Worm (Caenorhabditis elegans) whole organism, late embryonic: ENCODE measurements around the gene flp-9.

Source experiments
- C08G9.2 ChIP-seq: sonication (generic microtip); optimal IDR thresholded peaks from 2 replicates; lab custom pipeline; 2016; ENCODE audit warnings: mild to moderate bottlenecking, missing genetic modification characterization, moderate library complexity, missing compliant biosample characterization
- Y22D7AL.16 ChIP-seq: sonication (generic microtip); optimal IDR thresholded peaks from 2 replicates; lab custom pipeline; 2016; ENCODE audit warnings: missing genetic modification characterization, missing compliant biosample characterization
- ama-1 ChIP-seq: fragments of 150-350 bp; optimal IDR thresholded peaks from 2 replicates; lab custom pipeline; 2014
- ceh-18 ChIP-seq: sonication (generic microtip); optimal IDR thresholded peaks from 2 replicates; lab custom pipeline; 2016; ENCODE audit warnings: missing genetic modification characterization, missing compliant biosample characterization
- ceh-19 ChIP-seq: fragments of 200-800 bp; sonication (Bioruptor generic); optimal IDR thresholded peaks from 2 replicates; lab custom pipeline; 2018; ENCODE audit warnings: mild to moderate bottlenecking, missing genetic modification characterization, missing compliant biosample characterization
- ceh-30 ChIP-seq: fragments of 150-350 bp; optimal IDR thresholded peaks from 2 replicates; lab custom pipeline; 2014; ENCODE audit warnings: missing biosample characterization, missing genetic modification characterization
- ceh-31 ChIP-seq: sonication (generic microtip); optimal IDR thresholded peaks from 2 replicates; lab custom pipeline; 2016; ENCODE audit warnings: missing genetic modification characterization, missing compliant biosample characterization
- ceh-45 ChIP-seq: fragments of 200-800 bp; sonication (Bioruptor generic); IDR thresholded peaks from 2 replicates; pipeline ENCODE4 v1.3.6; 2022; ENCODE audit warnings: missing genetic modification reagents, missing genetic modification characterization, missing compliant biosample characterization
- ceh-48 ChIP-seq: sonication (generic microtip); optimal IDR thresholded peaks from 2 replicates; lab custom pipeline; 2016; ENCODE audit warnings: missing genetic modification characterization, inconsistent platforms, missing compliant biosample characterization
- che-1 ChIP-seq: sonication (generic microtip); optimal IDR thresholded peaks from 2 replicates; lab custom pipeline; 2016; ENCODE audit warnings: mild to moderate bottlenecking, missing genetic modification characterization, missing compliant biosample characterization
- dmd-4 ChIP-seq: sonication (generic microtip); optimal IDR thresholded peaks from 2 replicates; lab custom pipeline; 2016; ENCODE audit warnings: borderline replicate concordance, missing genetic modification characterization, missing compliant biosample characterization
- dve-1 ChIP-seq: sonication (generic microtip); optimal IDR thresholded peaks from 2 replicates; lab custom pipeline; 2017; ENCODE audit warnings: antibody characterized with exemption, mild to moderate bottlenecking, missing genetic modification characterization, missing compliant biosample characterization
- elt-4 ChIP-seq: sonication (generic microtip); optimal IDR thresholded peaks from 2 replicates; lab custom pipeline; 2016; ENCODE audit warnings: missing genetic modification characterization, missing compliant biosample characterization
- ets-4 ChIP-seq: sonication (generic microtip); optimal IDR thresholded peaks from 2 replicates; lab custom pipeline; 2016; ENCODE audit warnings: missing genetic modification characterization, missing compliant biosample characterization
- fax-1 ChIP-seq: sonication (generic microtip); optimal IDR thresholded peaks from 2 replicates; lab custom pipeline; 2016; ENCODE audit warnings: missing genotype, missing genetic modification characterization, missing compliant biosample characterization
- fkh-10 ChIP-seq: fragments of 150-350 bp; optimal IDR thresholded peaks from 2 replicates; lab custom pipeline; 2014; ENCODE audit warnings: missing biosample characterization, missing genetic modification reagents, missing genetic modification characterization
- fkh-6 ChIP-seq: sonication (generic microtip); optimal IDR thresholded peaks from 2 replicates; lab custom pipeline; 2016; ENCODE audit warnings: missing genetic modification characterization, missing compliant biosample characterization
- hlh-13 ChIP-seq: fragments of 200-800 bp; sonication (Bioruptor generic); optimal IDR thresholded peaks from 2 replicates; lab custom pipeline; 2018; ENCODE audit warnings: mild to moderate bottlenecking, missing genetic modification characterization, missing compliant biosample characterization
- hlh-15 ChIP-seq: sonication (generic microtip); optimal IDR thresholded peaks from 2 replicates; lab custom pipeline; 2016; ENCODE audit warnings: missing genetic modification characterization, missing compliant biosample characterization
- hlh-30 ChIP-seq: sonication (generic microtip); optimal IDR thresholded peaks from 2 replicates; lab custom pipeline; 2017; ENCODE audit warnings: antibody characterized with exemption, missing genetic modification characterization, missing compliant biosample characterization; ENCODE audit not compliant: insufficient read depth
- madf-2 ChIP-seq: sonication (generic microtip); optimal IDR thresholded peaks from 2 replicates; lab custom pipeline; 2017; ENCODE audit warnings: missing genetic modification characterization, missing compliant biosample characterization
- mec-3 ChIP-seq: sonication (generic microtip); optimal IDR thresholded peaks from 2 replicates; lab custom pipeline; 2016; ENCODE audit warnings: borderline replicate concordance, missing genetic modification characterization, missing compliant biosample characterization
- pag-3 ChIP-seq: sonication (generic microtip); optimal IDR thresholded peaks from 2 replicates; lab custom pipeline; 2016; ENCODE audit warnings: missing compliant biosample characterization, missing genetic modification characterization, borderline replicate concordance
- pat-9 ChIP-seq: fragments of 200-800 bp; sonication (Bioruptor generic); optimal IDR thresholded peaks from 2 replicates; lab custom pipeline; 2018; ENCODE audit warnings: mild to moderate bottlenecking, missing genetic modification characterization, moderate library complexity, missing compliant biosample characterization
- pqm-1 ChIP-seq: sonication (generic microtip); optimal IDR thresholded peaks from 2 replicates; lab custom pipeline; 2016; ENCODE audit warnings: missing genetic modification characterization, missing compliant biosample characterization
- pros-1 ChIP-seq: fragments of 150-350 bp; optimal IDR thresholded peaks from 2 replicates; lab custom pipeline; 2014; ENCODE audit warnings: missing biosample characterization, missing genetic modification reagents, missing genetic modification characterization
- ref-2 ChIP-seq: sonication (generic microtip); optimal IDR thresholded peaks from 2 replicates; lab custom pipeline; 2016; ENCODE audit warnings: missing genetic modification characterization, missing compliant biosample characterization
- rnt-1 ChIP-seq: sonication (generic microtip); optimal IDR thresholded peaks from 2 replicates; lab custom pipeline; 2016; ENCODE audit warnings: missing genetic modification characterization, missing compliant biosample characterization
- sdc-2 ChIP-seq: sonication (generic microtip); optimal IDR thresholded peaks from 2 replicates; lab custom pipeline; 2016; ENCODE audit warnings: missing genotype, missing genetic modification characterization, missing compliant biosample characterization
- syd-9 ChIP-seq: sonication (generic microtip); optimal IDR thresholded peaks from 2 replicates; lab custom pipeline; 2016; ENCODE audit warnings: mild to moderate bottlenecking, missing genetic modification characterization, moderate library complexity, missing compliant biosample characterization
- tbx-2 ChIP-seq: sonication (generic microtip); optimal IDR thresholded peaks from 2 replicates; lab custom pipeline; 2016; ENCODE audit warnings: missing genetic modification characterization, missing compliant biosample characterization
- tbx-7 ChIP-seq: sonication (generic microtip); optimal IDR thresholded peaks from 2 replicates; lab custom pipeline; 2016; ENCODE audit warnings: missing genotype, missing genetic modification characterization, missing compliant biosample characterization
- unc-42 ChIP-seq: sonication (generic microtip); optimal IDR thresholded peaks from 2 replicates; lab custom pipeline; 2016; ENCODE audit warnings: missing genotype, missing genetic modification characterization, missing compliant biosample characterization
- unc-55 ChIP-seq: sonication (generic microtip); optimal IDR thresholded peaks from 2 replicates; lab custom pipeline; 2017; ENCODE audit warnings: missing biosample characterization, missing genetic modification reagents, missing genetic modification characterization
- ztf-16 ChIP-seq: sonication (generic microtip); optimal IDR thresholded peaks from 2 replicates; lab custom pipeline; 2017; ENCODE audit warnings: missing genetic modification characterization, missing compliant biosample characterization

flp-9 gene

ce11 chrIV:12724641-12725040, 32.7 kb downstream of the flp-9 start, which contains the start of the genes T23F6.3 and rbd-1 (continued):
- TF ChIP-seq rnt-1 (tag; lab: Kevin White, UChicago) (peak; percentile 72), fax-1 (tag; lab: Kevin White, UChicago) (peak; percentile 62), Y22D7AL.16 (tag; lab: Kevin White, UChicago) (peak; percentile 7), hlh-13 (GFP tag; lab: Kevin White, UChicago) (no peak), tbx-2 (peak; percentile 89), ref-2 (tag; lab: Kevin White, UChicago) (peak; percentile 69), hlh-15 (tag; lab: Kevin White, UChicago) (peak; percentile 16), hlh-30 (tag; lab: Kevin White, UChicago) (no peak), ceh-18 (peak; percentile 66), ceh-19 (GFP tag; lab: Kevin White, UChicago) (peak; percentile 19), mec-3 (tag; lab: Kevin White, UChicago) (peak; percentile 43), elt-4 (tag; lab: Kevin White, UChicago) (no peak), C08G9.2 (peak; percentile 76), ztf-16 (tag; lab: Kevin White, UChicago) (no peak), madf-2 (tag; lab: Kevin White, UChicago) (no peak), ets-4 (tag; lab: Kevin White, UChicago) (peak; percentile 76)

ce11 chrIV:12721106-12721505, 36.3 kb downstream of the flp-9 start, which contains the start of gene T23F6.2:
TSS of gene T23F6.2 (plus strand) at chrIV:12721356.
- no peak for TF ChIP-seq fkh-6 (tag; lab: Kevin White, UChicago)
- no peak for TF ChIP-seq pat-9
- no peak for TF ChIP-seq pros-1
- no peak for TF ChIP-seq pag-3 (tag; lab: Kevin White, UChicago)

ce11 chrIV:12719664-12720063, 37.7 kb downstream of the flp-9 start, which contains the start of gene idpp-7:
TSS of gene idpp-7 (plus strand) at chrIV:12719964.
- TF ChIP-seq che-1 (tag; lab: Kevin White, UChicago) (no peak), unc-42 (tag; lab: Kevin White, UChicago) (no peak), ceh-19 (GFP tag; lab: Kevin White, UChicago) (no peak), unc-55 (no peak), tbx-2 (no peak), dve-1 (tag; lab: Kevin White, UChicago) (no peak), pros-1 (no peak), ceh-31 (tag; lab: Kevin White, UChicago) (no peak), tbx-7 (tag; lab: Kevin White, UChicago) (no peak), fkh-10 (GFP tag; lab: Kevin White, UChicago) (no peak), ceh-45 (GFP tag; lab: Robert Waterston, UW) (no peak), C08G9.2 (no peak)

ce11 chrIV:12717531-12717930, 39.8 kb downstream of the flp-9 start, which contains the start of gene C27D8.1:
TSS of gene C27D8.1 (plus strand) at chrIV:12717831.
- TF ChIP-seq ceh-48 (tag; lab: Kevin White, UChicago): no peak
- TF ChIP-seq ama-1 (lab: Kevin White, UChicago): no peak
- no peak for TF ChIP-seq pqm-1 (tag; lab: Kevin White, UChicago)
- no peak for TF ChIP-seq dmd-4 (tag; lab: Kevin White, UChicago)
- no peak for TF ChIP-seq ets-4 (tag; lab: Kevin White, UChicago)
- TF ChIP-seq sdc-2 (tag; lab: Kevin White, UChicago): no peak
- no peak for TF ChIP-seq ceh-31 (tag; lab: Kevin White, UChicago)
- no peak for TF ChIP-seq ceh-30 (tag; lab: Kevin White, UChicago)
- TF ChIP-seq ztf-16 (tag; lab: Kevin White, UChicago): no peak
- TF ChIP-seq fkh-10 (GFP tag; lab: Kevin White, UChicago): no peak
- no peak for TF ChIP-seq elt-4 (tag; lab: Kevin White, UChicago)
- no peak for TF ChIP-seq syd-9 (tag; lab: Kevin White, UChicago)
- TF ChIP-seq, all 69 proteins: peak for 0
